Worm (Caenorhabditis elegans) whole organism, L1 larva: Measurements from ENCODE around the gene C34B4.3.

ENCODE experiments used
- C16A3.4 ChIP-seq: fragments of 150-350 bp; optimal IDR thresholded peaks from 2 replicates; lab custom pipeline; 2014; ENCODE audit warnings: missing biosample characterization, missing genetic modification characterization
- Y116A8C.19 ChIP-seq: sonication (generic microtip); optimal IDR thresholded peaks from 2 replicates; lab custom pipeline; 2016; ENCODE audit warnings: missing compliant biosample characterization, missing genetic modification characterization, borderline replicate concordance
- aly-2 ChIP-seq: fragments of 150-350 bp; optimal IDR thresholded peaks from 2 replicates; lab custom pipeline; 2014; ENCODE audit warnings: missing biosample characterization, missing genetic modification characterization
- blmp-1 ChIP-seq: fragments of 150-350 bp; optimal IDR thresholded peaks from 2 replicates; lab custom pipeline; 2014; ENCODE audit warnings: missing biosample characterization, missing genetic modification characterization
- ceh-82 ChIP-seq, 3 experiments: fragments of 150-350 bp in 1 of 3; sonication (generic microtip) in 2 of 3; optimal IDR thresholded peaks; 2 replicates each; lab custom pipeline; 2014 to 2017; ENCODE audit warnings: missing biosample characterization in 3 of 3, missing genetic modification characterization in 3 of 3
- ceh-88 ChIP-seq: fragments of 200-800 bp; sonication (Bioruptor generic); IDR thresholded peaks from 2 replicates; pipeline ENCODE4 v1.3.6; 2022; ENCODE audit warnings: missing genetic modification characterization, missing compliant biosample characterization
- efl-1 ChIP-seq, 4 experiments: fragments of 150-350 bp; optimal IDR thresholded peaks in 3 of 4; peaks in 1 of 4; 1 replicate in 1 of 4; 2 replicates in 3 of 4; lab custom pipeline; 2014; ENCODE audit warnings: missing biosample characterization in 2 of 4, missing genetic modification characterization in 2 of 4, missing genetic modification reagents in 2 of 4
- egl-13 ChIP-seq: sonication (generic microtip); optimal IDR thresholded peaks from 2 replicates; lab custom pipeline; 2016; ENCODE audit warnings: missing genotype, missing genetic modification reagents, missing genetic modification characterization, missing compliant biosample characterization
- elt-2 ChIP-seq: sonication (generic microtip); optimal IDR thresholded peaks from 2 replicates; lab custom pipeline; 2016; ENCODE audit warnings: missing genetic modification characterization, mild to moderate bottlenecking, inconsistent platforms, missing compliant biosample characterization, missing genetic modification reagents
- elt-3 ChIP-seq, 6 experiments: fragments of 150-350 bp in 1 of 6; sonication (generic microtip); optimal IDR thresholded peaks; 2 replicates each; lab custom pipeline; 2017 to 2018; ENCODE audit warnings: missing biosample characterization in 6 of 6, missing genetic modification characterization in 6 of 6, inconsistent platforms in 1 of 6
- ets-5 ChIP-seq: fragments of 200-800 bp; sonication (Bioruptor generic); IDR thresholded peaks from 2 replicates; pipeline ENCODE4 v1.3.6; 2022; ENCODE audit warnings: missing genetic modification characterization, missing compliant biosample characterization
- fkh-10 ChIP-seq: sonication (generic microtip); optimal IDR thresholded peaks from 2 replicates; lab custom pipeline; 2017; ENCODE audit warnings: missing biosample characterization, missing genetic modification reagents, missing genetic modification characterization
- grh-1 ChIP-seq: fragments of 200-800 bp; sonication (Bioruptor generic); IDR thresholded peaks from 2 replicates; pipeline ENCODE4 v1.3.6; 2022; ENCODE audit warnings: missing genetic modification reagents, missing genetic modification characterization, missing compliant biosample characterization
- jun-1 ChIP-seq: fragments of 150-350 bp; optimal IDR thresholded peaks from 2 replicates; lab custom pipeline; 2014; ENCODE audit warnings: missing biosample characterization, missing genetic modification reagents, missing genetic modification characterization
- lin-14 ChIP-seq: fragments of 200-800 bp; sonication (Bioruptor generic); optimal IDR thresholded peaks from 2 replicates; lab custom pipeline; 2018; ENCODE audit warnings: mild to moderate bottlenecking, missing genetic modification characterization, moderate library complexity, missing compliant biosample characterization
- lin-35 ChIP-seq, 2 experiments: fragments of 150-350 bp; optimal IDR thresholded peaks; 2 replicates each; lab custom pipeline; 2014; ENCODE audit warnings: missing biosample characterization in 2 of 2, missing genetic modification characterization in 2 of 2, missing genetic modification reagents in 2 of 2
- lsy-2 ChIP-seq, 2 experiments: fragments of 150-350 bp; optimal IDR thresholded peaks; 2 replicates each; lab custom pipeline; 2014; ENCODE audit warnings: missing biosample characterization in 2 of 2, missing genetic modification characterization in 2 of 2
- mep-1 ChIP-seq: fragments of 150-350 bp; optimal IDR thresholded peaks from 2 replicates; lab custom pipeline; 2014; ENCODE audit warnings: missing biosample characterization, missing genetic modification characterization
- nhr-28 ChIP-seq: fragments of 150-350 bp; optimal IDR thresholded peaks from 2 replicates; lab custom pipeline; 2014; ENCODE audit warnings: missing biosample characterization, missing genetic modification characterization
- nhr-85 ChIP-seq: sonication (generic microtip); peaks from one replicate; lab custom pipeline; 2016; ENCODE audit warnings: missing genetic modification characterization, inconsistent platforms, missing compliant biosample characterization
- nhr-90 ChIP-seq: sonication (generic microtip); optimal IDR thresholded peaks from 2 replicates; lab custom pipeline; 2016; ENCODE audit warnings: mild to moderate bottlenecking, missing genetic modification characterization, missing compliant biosample characterization; ENCODE audit not compliant: poor library complexity
- pag-3 ChIP-seq: sonication (generic microtip); optimal IDR thresholded peaks from 2 replicates; lab custom pipeline; 2017; ENCODE audit warnings: missing genetic modification characterization, mild to moderate bottlenecking, missing compliant biosample characterization, antibody characterized with exemption, borderline replicate concordance; ENCODE audit not compliant: insufficient read depth
- pax-3 ChIP-seq: fragments of 200-800 bp; sonication (Bioruptor generic); optimal IDR thresholded peaks from 2 replicates; lab custom pipeline; 2018; ENCODE audit warnings: mild to moderate bottlenecking, missing genetic modification characterization, moderate library complexity, missing compliant biosample characterization
- rnt-1 ChIP-seq: sonication (generic microtip); optimal IDR thresholded peaks from 2 replicates; lab custom pipeline; 2016; ENCODE audit warnings: mild to moderate bottlenecking, missing genetic modification characterization, moderate library complexity, missing compliant biosample characterization
- snu-23 ChIP-seq: sonication (generic microtip); optimal IDR thresholded peaks from 2 replicates; lab custom pipeline; 2016; ENCODE audit warnings: missing genetic modification characterization, missing compliant biosample characterization
- tbx-2 ChIP-seq: sonication (generic microtip); optimal IDR thresholded peaks from 2 replicates; lab custom pipeline; 2016; ENCODE audit warnings: missing genetic modification characterization, missing compliant biosample characterization
- unc-30 ChIP-seq: sonication (generic microtip); optimal IDR thresholded peaks from 2 replicates; lab custom pipeline; 2017; ENCODE audit warnings: missing biosample characterization, missing genetic modification characterization
- unc-98 ChIP-seq: fragments of 200-800 bp; sonication (Bioruptor generic); IDR thresholded peaks from 2 replicates; pipeline ENCODE4 v1.3.6; 2022; ENCODE audit warnings: missing genetic modification characterization, missing compliant biosample characterization
- zip-4 ChIP-seq: fragments of 200-800 bp; sonication (Bioruptor generic); optimal IDR thresholded peaks from 2 replicates; lab custom pipeline; 2018; ENCODE audit warnings: mild to moderate bottlenecking, missing genetic modification characterization, moderate library complexity, missing compliant biosample characterization

The C34B4.3 gene

ce11 chrV:13049149-13049610, 21.8 kb downstream of the C34B4.3 start, which contains the start of gene W07G4.8:
Gene W07G4.8 (minus strand): TSS chrV:13049560.
- TF ChIP-seq tbx-2 (tag; lab: Kevin White, UChicago) (no peak), pax-3 (tag; lab: Kevin White, UChicago) (peak; percentile 27), efl-1 (optimal IDR thresholded peaks at IDR 0.05; lab: Kevin White, UChicago) (no peak), efl-1 (GFP tag; optimal IDR thresholded peaks at IDR 0.05 in 1 of 2; lab: Kevin White, UChicago) (peak in 1 of 2 experiments; percentile 29), unc-30 (tag; lab: Kevin White, UChicago) (no peak), nhr-90 (tag; lab: Kevin White, UChicago) (no peak), unc-98 (GFP tag; lab: Robert Waterston, UW) (no peak), aly-2 (peak; percentile 52), lsy-2 (tag; optimal IDR thresholded peaks at IDR 0.05; lab: Kevin White, UChicago) (no peak), lin-35 (GFP tag; optimal IDR thresholded peaks at IDR 0.05; lab: Kevin White, UChicago) (peak in 1 of 2 experiments; percentile 25), elt-2 (tag; lab: Kevin White, UChicago) (peak; percentile 10), ceh-82 (tag; optimal IDR thresholded peaks at IDR 0.05; lab: Kevin White, UChicago) (no peak)
- TF ChIP-seq, all 84 proteins: peak for 5

ce11 chrV:13047574-13048030, 23.4 kb downstream of the C34B4.3 start, which contains the start of gene W07G4.5:
Gene W07G4.5 (plus strand): TSS chrV:13047980.
- no peak for TF ChIP-seq C16A3.4 (tag; lab: Kevin White, UChicago)
- no peak for TF ChIP-seq lsy-2 (tag; optimal IDR thresholded peaks at IDR 0.05; lab: Kevin White, UChicago)
- no peak for TF ChIP-seq nhr-28 (tag; lab: Kevin White, UChicago)
- no peak for TF ChIP-seq jun-1
- TF ChIP-seq egl-13 (tag; lab: Kevin White, UChicago): no peak
- no peak for TF ChIP-seq pag-3 (tag; lab: Kevin White, UChicago)
- no peak for TF ChIP-seq mep-1 (tag; lab: Kevin White, UChicago)
- peak; percentile 67 for TF ChIP-seq elt-2 (tag; lab: Kevin White, UChicago)
- TF ChIP-seq unc-30 (tag; lab: Kevin White, UChicago): no peak
- TF ChIP-seq fkh-10 (GFP tag; lab: Kevin White, UChicago): no peak
- TF ChIP-seq blmp-1 (tag; lab: Kevin White, UChicago): no peak
- no peak for TF ChIP-seq aly-2
- TF ChIP-seq lin-14 (GFP tag; lab: Kevin White, UChicago): peak; percentile 36
- no peak for TF ChIP-seq snu-23 (GFP tag; lab: Kevin White, UChicago)

- TF ChIP-seq elt-2 (tag; lab: Kevin White, UChicago) (peak; percentile 58), ets-5 (GFP tag; lab: Robert Waterston, UW) (no peak), zip-4 (GFP tag; lab: Kevin White, UChicago) (no peak), aly-2 (peak; percentile 51), pax-3 (tag; lab: Kevin White, UChicago) (peak; percentile 8), jun-1 (no peak), nhr-28 (tag; lab: Kevin White, UChicago) (no peak), Y116A8C.19 (tag; lab: Kevin White, UChicago) (no peak), elt-3 (tag; optimal IDR thresholded peaks at IDR 0.05; lab: Kevin White, UChicago) (peak in 2 of 6 experiments; percentile 30 to 43), efl-1 (optimal IDR thresholded peaks at IDR 0.05; lab: Kevin White, UChicago) (no peak), efl-1 (GFP tag; optimal IDR thresholded peaks at IDR 0.05 in 1 of 2; lab: Kevin White, UChicago) (peak in 1 of 2 experiments; percentile 34), blmp-1 (tag; lab: Kevin White, UChicago) (peak; percentile 24), grh-1 (GFP tag; lab: Robert Waterston, UW) (0 out of 2 replicates have a peak, but pooled peaks have one; percentile 25), ceh-88 (GFP tag; lab: Robert Waterston, UW) (no peak), lin-14 (GFP tag; lab: Kevin White, UChicago) (peak; percentile 31), nhr-85 (tag; lab: Kevin White, UChicago) (peak; percentile 60), rnt-1 (tag; lab: Kevin White, UChicago) (no peak), lin-35 (GFP tag; optimal IDR thresholded peaks at IDR 0.05; lab: Kevin White, UChicago) (peak in 1 of 2 experiments; percentile 12)
Measured at ce11 chrV:13046125-13047123, 24.5 kb downstream of the C34B4.3 start.
